Fruit fly (Drosophila melanogaster) whole organism, embryonic: ENCODE data around the gene CG32720.
A peak's percentile ranks its signal among the peaks of the same experiment; 100 is the strongest.

Experiments used
- Abd-B ChIP-seq: fragments of 200-800 bp; sonication (Bioruptor generic); optimal IDR thresholded peaks from 2 replicates; lab custom pipeline; 2018; ENCODE audit warnings: missing biosample characterization, mild to moderate bottlenecking, missing genetic modification characterization, moderate library complexity
- Awh ChIP-seq: fragments of 200-800 bp; sonication (Bioruptor generic); IDR thresholded peaks from 2 replicates; pipeline ENCODE4, ENCODE4 v1.3.6; 2022; ENCODE audit warnings: missing biosample characterization, missing genetic modification characterization
- CG10543 ChIP-seq: fragments of 200-800 bp; sonication (Bioruptor generic); optimal IDR thresholded peaks from 3 replicates; lab custom pipeline; 2017; ENCODE audit warnings: missing biosample characterization, mild to moderate bottlenecking, missing genetic modification characterization, moderate library complexity
- CG11093 ChIP-seq: fragments of 200-800 bp; sonication (Bioruptor generic); IDR thresholded peaks from 3 replicates; pipeline ENCODE4 v1.3.6; 2022; ENCODE audit warnings: missing biosample characterization, missing genetic modification characterization
- CG11560 ChIP-seq: fragments of 200-800 bp; sonication (Bioruptor generic); IDR thresholded peaks from 3 replicates; pipeline ENCODE4 v1.3.6; 2022; ENCODE audit warnings: missing biosample characterization, missing genetic modification characterization
- CG14050 ChIP-seq: fragments of 200-800 bp; sonication (Bioruptor generic); IDR thresholded peaks from 3 replicates; pipeline ENCODE4 v1.3.6; 2022; ENCODE audit warnings: missing biosample characterization, missing genetic modification characterization
- CG15514 ChIP-seq: fragments of 200-800 bp; sonication (Bioruptor generic); optimal IDR thresholded peaks from 3 replicates; lab custom pipeline; 2017; ENCODE audit warnings: missing biosample characterization, missing genetic modification characterization, mild to moderate bottlenecking, moderate library complexity, missing genetic modification reagents
- CG17359 ChIP-seq: fragments of 200-800 bp; sonication (Bioruptor generic); optimal IDR thresholded peaks from 3 replicates; lab custom pipeline; 2018; ENCODE audit warnings: missing biosample characterization, mild to moderate bottlenecking, missing genetic modification characterization, moderate library complexity
- CG17612 ChIP-seq: fragments of 200-800 bp; sonication (Bioruptor generic); IDR thresholded peaks from 2 replicates; pipeline ENCODE4 v1.3.6; 2022; ENCODE audit warnings: missing biosample characterization, missing genetic modification characterization
- CG18262 ChIP-seq: fragments of 200-800 bp; optimal IDR thresholded peaks from 3 replicates; lab custom pipeline; 2019; ENCODE audit warnings: missing biosample characterization, mild to moderate bottlenecking, missing genetic modification characterization, moderate library complexity
- CG18599 ChIP-seq: fragments of 200-800 bp; sonication (Bioruptor generic); optimal IDR thresholded peaks from 3 replicates; lab custom pipeline; 2017; ENCODE audit warnings: missing biosample characterization, missing genetic modification characterization, mild to moderate bottlenecking, moderate library complexity, missing genetic modification reagents
- CG2129 ChIP-seq: fragments of 200-800 bp; sonication (Bioruptor generic); IDR thresholded peaks from 2 replicates; pipeline ENCODE4 v1.3.6; 2022; ENCODE audit warnings: missing biosample characterization, missing genetic modification characterization; ENCODE audit not compliant: partially characterized antibody
- CG30403 ChIP-seq: fragments of 200-800 bp; sonication (Bioruptor generic); optimal IDR thresholded peaks from 3 replicates; lab custom pipeline; 2016; ENCODE audit warnings: missing biosample characterization, missing genetic modification characterization
- CG32532 ChIP-seq: fragments of 200-800 bp; sonication (Bioruptor generic); IDR thresholded peaks from 2 replicates; pipeline ENCODE4 v1.3.6; 2022; ENCODE audit warnings: missing biosample characterization, missing genetic modification characterization
- CG32772 ChIP-seq: fragments of 200-800 bp; sonication (Bioruptor generic); IDR thresholded peaks from 2 replicates; pipeline ENCODE4 v1.3.6; 2022; ENCODE audit warnings: missing biosample characterization, missing genetic modification characterization
- CG4730 ChIP-seq: fragments of 200-800 bp; sonication (Bioruptor generic); IDR thresholded peaks from 2 replicates; pipeline ENCODE4 v1.3.6; 2022; ENCODE audit warnings: missing biosample characterization, missing genetic modification characterization
- CG4820 ChIP-seq: fragments of 200-800 bp; sonication (Bioruptor generic); optimal IDR thresholded peaks from 3 replicates; lab custom pipeline; 2016; ENCODE audit warnings: missing biosample characterization, missing genetic modification characterization
- CG7556 ChIP-seq: fragments of 200-800 bp; sonication (Bioruptor generic); optimal IDR thresholded peaks from 2 replicates; lab custom pipeline; 2017; ENCODE audit warnings: missing biosample characterization, mild to moderate bottlenecking, missing genetic modification characterization
- CG9876 ChIP-seq: fragments of 200-800 bp; sonication (Bioruptor generic); optimal IDR thresholded peaks from 2 replicates; lab custom pipeline; 2016; ENCODE audit warnings: missing biosample characterization, missing genetic modification characterization
- D ChIP-seq, 2 experiments: fragments of 200-800 bp in 1 of 2; fragments of >200 bp in 1 of 2; sonication (Bioruptor generic) in 1 of 2; optimal IDR thresholded peaks; 2 replicates in 1 of 2; 3 replicates in 1 of 2; lab custom pipeline; 2017; ENCODE audit warnings: mild to moderate bottlenecking in 1 of 2, missing biosample characterization in 1 of 2, missing genetic modification characterization in 1 of 2, missing genetic modification reagents in 1 of 2
- Dip2 ChIP-seq: fragments of 200-800 bp; sonication (Bioruptor generic); IDR thresholded peaks from 2 replicates; pipeline ENCODE4 v1.3.6; 2022; ENCODE audit warnings: missing biosample characterization, missing genetic modification characterization
- H2.0 ChIP-seq: fragments of 200-800 bp; sonication (Bioruptor generic); IDR thresholded peaks from 2 replicates; pipeline ENCODE4 v1.3.6; 2022; ENCODE audit warnings: missing biosample characterization, missing genetic modification characterization
- HLH54F ChIP-seq: fragments of 200-800 bp; sonication (Bioruptor generic); optimal IDR thresholded peaks from 3 replicates; lab custom pipeline; 2016; ENCODE audit warnings: missing biosample characterization, missing genetic modification characterization
- Nf-YB ChIP-seq: fragments of 200-800 bp; sonication (Bioruptor generic); optimal IDR thresholded peaks from 3 replicates; lab custom pipeline; 2019; ENCODE audit warnings: missing biosample characterization, mild to moderate bottlenecking, missing genetic modification characterization, moderate library complexity
- Nf-YC ChIP-seq: fragments of 200-800 bp; optimal IDR thresholded peaks from 3 replicates; lab custom pipeline; 2019; ENCODE audit warnings: missing biosample characterization, mild to moderate bottlenecking, missing genetic modification characterization, moderate library complexity
- Ptx1 ChIP-seq: fragments of 200-800 bp; sonication (Bioruptor generic); IDR thresholded peaks from 2 replicates; pipeline ENCODE4 v1.3.6; 2022; ENCODE audit warnings: missing biosample characterization, missing genetic modification characterization
- Sox100B ChIP-seq: fragments of 200-800 bp; sonication (Bioruptor generic); optimal IDR thresholded peaks from 3 replicates; lab custom pipeline; 2018; ENCODE audit warnings: missing biosample characterization, mild to moderate bottlenecking, missing genetic modification characterization
- Sox102F ChIP-seq: fragments of 200-800 bp; sonication (Bioruptor generic); optimal IDR thresholded peaks from 2 replicates; lab custom pipeline; 2018; ENCODE audit warnings: missing biosample characterization, mild to moderate bottlenecking, missing genetic modification characterization, moderate library complexity
- Stat92E ChIP-seq, 3 experiments: fragments of >200 bp in 2 of 3; fragments of 200-800 bp in 1 of 3; sonication (Bioruptor generic) in 1 of 3; optimal IDR thresholded peaks; 2 replicates each; lab custom pipeline; 2017 to 2019; ENCODE audit warnings: missing biosample characterization in 3 of 3, missing genetic modification characterization in 3 of 3, mild to moderate bottlenecking in 1 of 3, moderate library complexity in 1 of 3
- ab ChIP-seq: fragments of 200-800 bp; sonication (Bioruptor generic); optimal IDR thresholded peaks from 2 replicates; lab custom pipeline; 2016; ENCODE audit warnings: missing biosample characterization, missing genetic modification characterization
- ase ChIP-seq: fragments of 200-800 bp; sonication (Bioruptor generic); IDR thresholded peaks from 3 replicates; pipeline ENCODE4 v1.3.6; 2022; ENCODE audit warnings: missing biosample characterization, missing genetic modification characterization
- bbx ChIP-seq: fragments of 200-800 bp; sonication (Bioruptor generic); IDR thresholded peaks from 2 replicates; pipeline ENCODE4 v1.3.6; 2022; ENCODE audit warnings: missing biosample characterization, missing genetic modification characterization; ENCODE audit not compliant: partially characterized antibody
- caup ChIP-seq: fragments of 200-800 bp; sonication (Bioruptor generic); optimal IDR thresholded peaks from 3 replicates; lab custom pipeline; 2017; ENCODE audit warnings: missing biosample characterization, mild to moderate bottlenecking, missing genetic modification characterization, moderate library complexity; ENCODE audit not compliant: severe bottlenecking
- cwo ChIP-seq: fragments of 200-800 bp; sonication (Bioruptor generic); optimal IDR thresholded peaks from 3 replicates; lab custom pipeline; 2017; ENCODE audit warnings: missing biosample characterization, missing genetic modification characterization, mild to moderate bottlenecking, moderate library complexity, missing genetic modification reagents
- disco-r ChIP-seq: fragments of 200-800 bp; sonication (Bioruptor generic); optimal IDR thresholded peaks from 2 replicates; lab custom pipeline; 2016; ENCODE audit warnings: missing biosample characterization, missing genetic modification characterization
- fd96Cb ChIP-seq: fragments of 200-800 bp; sonication (Bioruptor generic); optimal IDR thresholded peaks from 2 replicates; lab custom pipeline; 2018; ENCODE audit warnings: missing biosample characterization, mild to moderate bottlenecking, missing genetic modification characterization, moderate library complexity
- hkb ChIP-seq, 2 experiments: fragments of 200-800 bp in 1 of 2; fragments of >200 bp in 1 of 2; sonication (Bioruptor generic) in 1 of 2; IDR thresholded peaks in 1 of 2; optimal IDR thresholded peaks in 1 of 2; 2 replicates each; pipeline versions ENCODE4 v1.3.6 to Lab custom; 2017 to 2022; ENCODE audit warnings: missing biosample characterization in 1 of 2, missing genetic modification characterization in 1 of 2
- jing ChIP-seq: fragments of 200-800 bp; sonication (Bioruptor generic); optimal IDR thresholded peaks from 2 replicates; lab custom pipeline; 2018; ENCODE audit warnings: missing biosample characterization, mild to moderate bottlenecking, missing genetic modification characterization
- knrl ChIP-seq: fragments of 200-800 bp; sonication (Bioruptor generic); IDR thresholded peaks from 3 replicates; pipeline ENCODE4 v1.3.6; 2022; ENCODE audit warnings: missing biosample characterization, missing genetic modification characterization; ENCODE audit not compliant: partially characterized antibody
- lab ChIP-seq: fragments of 200-800 bp; sonication (Bioruptor generic); optimal IDR thresholded peaks from 3 replicates; lab custom pipeline; 2017; ENCODE audit warnings: missing biosample characterization, missing genetic modification characterization, mild to moderate bottlenecking, moderate library complexity, missing genetic modification reagents
- lov ChIP-seq, 2 experiments: fragments of 200-800 bp in 1 of 2; fragments of >200 bp in 1 of 2; sonication (Bioruptor generic) in 1 of 2; IDR thresholded peaks in 1 of 2; optimal IDR thresholded peaks in 1 of 2; 2 replicates in 1 of 2; 3 replicates in 1 of 2; pipeline versions ENCODE4 v1.3.6 to Lab custom; 2017 to 2022; ENCODE audit warnings: missing biosample characterization in 1 of 2, missing genetic modification characterization in 1 of 2
- nerfin-2 ChIP-seq: fragments of 200-800 bp; sonication (Bioruptor generic); IDR thresholded peaks from 2 replicates; pipeline ENCODE4 v1.3.6; 2022; ENCODE audit warnings: missing biosample characterization, missing genetic modification characterization; ENCODE audit not compliant: partially characterized antibody
- sc ChIP-seq, 3 experiments: fragments of >200 bp in 2 of 3; fragments of 200-800 bp in 1 of 3; sonication (Bioruptor generic) in 1 of 3; optimal IDR thresholded peaks; 2 replicates in 2 of 3; 3 replicates in 1 of 3; lab custom pipeline; 2017; ENCODE audit warnings: mild to moderate bottlenecking in 1 of 3, missing biosample characterization in 1 of 3, missing genetic modification characterization in 1 of 3, missing genetic modification reagents in 1 of 3
- so ChIP-seq: fragments of 200-800 bp; sonication (Bioruptor generic); IDR thresholded peaks from 3 replicates; pipeline ENCODE4 v1.3.6; 2022; ENCODE audit warnings: missing biosample characterization, missing genetic modification characterization
- tgo ChIP-seq: fragments of 200-800 bp; sonication (Bioruptor generic); IDR thresholded peaks from 3 replicates; pipeline ENCODE4 v1.3.6; 2022; ENCODE audit warnings: missing biosample characterization, missing genetic modification characterization
- wek ChIP-seq: fragments of 200-800 bp; sonication (Bioruptor generic); optimal IDR thresholded peaks from 3 replicates; lab custom pipeline; 2018; ENCODE audit warnings: missing biosample characterization, mild to moderate bottlenecking, missing genetic modification characterization, moderate library complexity
- zen2 ChIP-seq: fragments of 200-800 bp; sonication (Bioruptor generic); IDR thresholded peaks from 3 replicates; pipeline ENCODE4 v1.3.6; 2022; ENCODE audit warnings: missing biosample characterization, missing genetic modification characterization; ENCODE audit not compliant: partially characterized antibody

Gene CG32720

DNA sequence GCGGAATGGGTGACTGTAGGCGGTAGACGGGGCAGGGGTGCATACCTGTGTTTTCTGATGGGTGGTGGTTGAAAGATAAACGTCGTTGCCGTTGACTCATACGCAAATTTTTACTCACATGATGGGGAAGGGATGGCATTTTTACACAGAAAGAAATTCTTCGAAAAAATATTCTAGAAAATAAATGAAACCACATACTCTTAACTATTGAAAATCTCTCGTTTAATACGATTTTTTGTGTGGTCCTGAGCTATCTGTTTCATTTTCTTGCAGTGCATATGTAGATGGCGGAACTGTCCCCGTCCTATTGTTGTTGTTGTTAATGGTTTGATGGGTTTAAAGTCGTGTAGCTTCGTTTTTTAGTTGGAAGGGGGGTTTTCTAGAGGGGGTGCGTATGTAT lies 16.9 kb downstream of the CG32720 start (continued):
- TF ChIP-seq disco-r (no peak), Dip2 (GFP tag; lab: Robert Waterston, UW) (no peak), sc (optimal IDR thresholded peaks at IDR 0.05; lab: Kevin White, UChicago) (no peak), sc (GFP tag; optimal IDR thresholded peaks at IDR 0.05; lab: Kevin White, UChicago) (no peak), CG2129 (GFP tag; lab: Robert Waterston, UW) (no peak), Sox100B (GFP tag; lab: Kevin White, UChicago) (no peak), lov (optimal IDR thresholded peaks at IDR 0.05; lab: Kevin White, UChicago) (no peak), lov (GFP tag; IDR thresholded peaks at IDR 0.05; lab: Robert Waterston, UW) (0 out of 3 replicates have a peak, but pooled peaks have one; percentile 49), CG9876 (GFP tag; lab: Kevin White, UChicago) (no peak), CG4820 (GFP tag; lab: Kevin White, UChicago) (peak; percentile 15), jing (GFP tag; lab: Kevin White, UChicago) (no peak), Ptx1 (GFP tag; lab: Robert Waterston, UW) (peak; percentile 47), lab (GFP tag; lab: Kevin White, UChicago) (peak; percentile 57), CG32772 (GFP tag; lab: Robert Waterston, UW) (0 out of 2 replicates have a peak, but pooled peaks have one; percentile 31), caup (GFP tag; lab: Kevin White, UChicago) (peak; percentile 12), CG10543 (GFP tag; lab: Kevin White, UChicago) (no peak), CG18262 (tag; lab: Kevin White, UChicago) (peak; percentile 20), CG17359 (peak; percentile 34), CG32532 (GFP tag; lab: Robert Waterston, UW) (peak; percentile 59), CG7556 (peak; percentile 12), Nf-YC (tag; lab: Kevin White, UChicago) (no peak), Abd-B (GFP tag; lab: Kevin White, UChicago) (no peak), knrl (GFP tag; lab: Robert Waterston, UW) (no peak), so (GFP tag; lab: Robert Waterston, UW) (peak; percentile 18; the same call in 1 of the 3 replicates), hkb (optimal IDR thresholded peaks at IDR 0.05; lab: Kevin White, UChicago) (no peak), hkb (GFP tag; IDR thresholded peaks at IDR 0.05; lab: Robert Waterston, UW) (peak; percentile 52; the same call in 1 of the 2 replicates), wek (GFP tag; lab: Kevin White, UChicago) (no peak), CG14050 (GFP tag; lab: Robert Waterston, UW) (no peak), nerfin-2 (no peak), CG30403 (GFP tag; lab: Kevin White, UChicago) (peak; percentile 22), tgo (GFP tag; lab: Robert Waterston, UW) (peak; percentile 31; the same call in 1 of the 3 replicates), CG18599 (GFP tag; lab: Kevin White, UChicago) (peak; percentile 49), CG11560 (tag; lab: Robert Waterston, UW) (no peak), CG4730 (GFP tag; lab: Robert Waterston, UW) (peak; percentile 31; the same call in 1 of the 2 replicates), CG15514 (no peak), ab (no peak), bbx (GFP tag; lab: Robert Waterston, UW) (no peak), CG17612 (GFP tag; lab: Robert Waterston, UW) (no peak), CG11093 (0 out of 3 replicates have a peak, but pooled peaks have one; percentile 25), cwo (GFP tag; lab: Kevin White, UChicago) (peak; percentile 16), Nf-YB (GFP tag; lab: Kevin White, UChicago) (no peak), Awh (GFP tag; lab: Robert Waterston, UW) (peak; percentile 38; the same call in 1 of the 2 replicates), Sox102F (GFP tag; lab: Kevin White, UChicago) (peak; percentile 44), Stat92E (GFP tag; optimal IDR thresholded peaks at IDR 0.05; lab: Kevin White, UChicago) (no peak), D (optimal IDR thresholded peaks at IDR 0.05; lab: Kevin White, UChicago) (no peak), D (GFP tag; optimal IDR thresholded peaks at IDR 0.05; lab: Kevin White, UChicago) (no peak), fd96Cb (tag; lab: Kevin White, UChicago) (no peak), zen2 (GFP tag; lab: Robert Waterston, UW) (no peak), H2.0 (GFP tag; lab: Robert Waterston, UW) (peak; percentile 34; the same call in 1 of the 2 replicates), HLH54F (GFP tag; lab: Kevin White, UChicago) (no peak), ase (GFP tag; lab: Robert Waterston, UW) (no peak)
